Fruit fly (Drosophila melanogaster) whole organism, pupa: ENCODE measurements around the gene CG18301.

Experiments used
- CG10348 ChIP-seq: fragments of 200-800 bp; sonication (Bioruptor generic); IDR thresholded peaks from 2 replicates; pipeline ENCODE4 v1.3.6; 2022; ENCODE audit warnings: missing biosample characterization, missing genetic modification characterization
- CG12605 ChIP-seq: fragments of 200-800 bp; sonication (Bioruptor generic); IDR thresholded peaks from 2 replicates; pipeline ENCODE4 v1.3.6; 2022; ENCODE audit warnings: missing biosample characterization, missing genetic modification characterization
- CG14655 ChIP-seq: fragments of 200-800 bp; sonication (Bioruptor generic); optimal IDR thresholded peaks from 3 replicates; lab custom pipeline; 2017; ENCODE audit warnings: mild to moderate bottlenecking, missing biosample characterization, missing genetic modification reagents, missing genetic modification characterization
- CG15710 ChIP-seq: fragments of 200-800 bp; sonication (Bioruptor generic); optimal IDR thresholded peaks from 2 replicates; lab custom pipeline; 2018; ENCODE audit warnings: missing biosample characterization, mild to moderate bottlenecking, missing genetic modification characterization, moderate library complexity
- CG34367 ChIP-seq: fragments of 200-800 bp; sonication (Bioruptor generic); optimal IDR thresholded peaks from 2 replicates; lab custom pipeline; 2018; ENCODE audit warnings: missing biosample characterization, mild to moderate bottlenecking, missing genetic modification characterization
- CG4496 ChIP-seq: fragments of 200-800 bp; sonication (Bioruptor generic); IDR thresholded peaks from 3 replicates; pipeline ENCODE4 v1.3.6; 2022; ENCODE audit warnings: missing biosample characterization, missing genetic modification characterization
- CG8301 ChIP-seq: fragments of 200-800 bp; sonication (Bioruptor generic); optimal IDR thresholded peaks from 2 replicates; lab custom pipeline; 2018; ENCODE audit warnings: missing biosample characterization, mild to moderate bottlenecking, missing genetic modification characterization
- CG9948 ChIP-seq: fragments of 200-800 bp; sonication (Bioruptor generic); optimal IDR thresholded peaks from 2 replicates; lab custom pipeline; 2018; ENCODE audit warnings: missing biosample characterization, mild to moderate bottlenecking, missing genetic modification characterization, moderate library complexity
- D1 ChIP-seq: fragments of 200-800 bp; sonication (Bioruptor generic); optimal IDR thresholded peaks from 2 replicates; lab custom pipeline; 2018; ENCODE audit warnings: missing biosample characterization, mild to moderate bottlenecking, missing genetic modification characterization, moderate library complexity
- Pif1A ChIP-seq: fragments of 200-800 bp; sonication (Bioruptor generic); optimal IDR thresholded peaks from 3 replicates; lab custom pipeline; 2016; ENCODE audit warnings: missing biosample characterization, missing genetic modification characterization
- Pif1B ChIP-seq: fragments of 200-800 bp; sonication (Bioruptor generic); optimal IDR thresholded peaks from 3 replicates; lab custom pipeline; 2016; ENCODE audit warnings: missing biosample characterization, missing genetic modification characterization
- Snoo ChIP-seq: fragments of 200-800 bp; sonication (Bioruptor generic); optimal IDR thresholded peaks from 3 replicates; lab custom pipeline; 2017; ENCODE audit warnings: missing biosample characterization, mild to moderate bottlenecking, missing genetic modification characterization, inconsistent platforms
- gl ChIP-seq: fragments of 200-800 bp; sonication (Bioruptor generic); optimal IDR thresholded peaks from 2 replicates; lab custom pipeline; 2018; ENCODE audit warnings: missing biosample characterization, mild to moderate bottlenecking, missing genetic modification characterization

DNA sequence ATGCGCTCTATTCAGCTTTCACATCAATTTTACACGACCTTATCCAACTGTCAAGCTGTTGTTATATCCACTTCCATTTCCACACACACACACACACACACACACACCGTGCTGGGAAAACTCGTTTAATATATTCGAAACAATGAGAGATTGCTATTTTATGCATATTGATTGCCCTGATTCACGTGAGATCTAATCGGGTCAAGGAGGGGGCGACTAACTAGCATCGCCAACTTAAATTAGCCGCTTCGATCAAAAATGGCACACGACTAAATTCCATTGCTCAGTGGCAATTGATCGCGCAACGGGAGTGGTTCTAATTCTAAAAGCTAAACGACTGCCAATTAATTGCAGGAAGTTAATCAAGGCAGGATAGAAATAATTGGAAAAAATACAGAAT is 2.4 kb downstream of the CG18301 start, which contains the start of gene CG18302:
- TF ChIP-seq CG12605 (GFP tag; lab: Robert Waterston, UW), result no peak
- TF ChIP-seq D1 (tag; lab: Kevin White, UChicago), result no peak
- TF ChIP-seq CG10348, result no peak
- TF ChIP-seq Pif1A (GFP tag; lab: Kevin White, UChicago), result no peak
- TF ChIP-seq CG9948 (tag; lab: Kevin White, UChicago), result no peak
- TF ChIP-seq Pif1B (GFP tag; lab: Kevin White, UChicago), result no peak
- TF ChIP-seq CG34367 (tag; lab: Kevin White, UChicago), result no peak
- no peak for TF ChIP-seq CG8301
- TF ChIP-seq CG14655 (GFP tag; lab: Kevin White, UChicago), result no peak
- no peak for TF ChIP-seq CG15710
- TF ChIP-seq gl (tag; lab: Kevin White, UChicago), result no peak
- no peak for TF ChIP-seq CG4496 (GFP tag; lab: Robert Waterston, UW)
- TF ChIP-seq Snoo (tag; lab: Kevin White, UChicago), result no peak
